Worm (Caenorhabditis elegans) whole organism, midembryonic: ENCODE results near the gene emc-5.

Source experiments
- T22C8.4 ChIP-seq: fragments of 200-800 bp; sonication (Bioruptor generic); IDR thresholded peaks from 2 replicates; pipeline ENCODE4 v1.3.6; 2022; ENCODE audit warnings: missing genetic modification characterization, missing compliant biosample characterization
- cog-1 ChIP-seq: sonication (generic microtip); optimal IDR thresholded peaks from 2 replicates; lab custom pipeline; 2016; ENCODE audit warnings: missing genetic modification characterization, missing compliant biosample characterization
- tab-1 ChIP-seq: fragments of 200-800 bp; sonication (Bioruptor generic); IDR thresholded peaks from 2 replicates; pipeline ENCODE4 v1.3.6; 2022; ENCODE audit warnings: missing genetic modification characterization, missing compliant biosample characterization
- ztf-23 ChIP-seq: fragments of 200-800 bp; sonication (Bioruptor generic); IDR thresholded peaks from 2 replicates; pipeline ENCODE4 v1.3.6; 2022; ENCODE audit warnings: missing genetic modification reagents, missing genetic modification characterization, missing compliant biosample characterization
- ztf-29 ChIP-seq: fragments of 200-800 bp; sonication (Bioruptor generic); IDR thresholded peaks from 2 replicates; pipeline ENCODE4 v1.3.6; 2022; ENCODE audit warnings: missing genetic modification reagents, missing genetic modification characterization, missing compliant biosample characterization

ce11 chrII:11497365-11497764 lies 785 bp downstream of the emc-5 start, which contains the start of gene B0334.5:
- TF ChIP-seq tab-1 (GFP tag; lab: Robert Waterston, UW) (no peak), ztf-29 (no peak), cog-1 (tag; lab: Kevin White, UChicago) (no peak), T22C8.4 (GFP tag; lab: Robert Waterston, UW) (no peak), ztf-23 (GFP tag; lab: Robert Waterston, UW) (0 out of 2 replicates have a peak, but pooled peaks have one; percentile 31)
